Fruit fly (Drosophila melanogaster) whole organism, embryonic: ENCODE measurements around the gene Capa.

Experiments used
- Atf3 ChIP-seq: fragments of 200-800 bp; sonication (Bioruptor generic); optimal IDR thresholded peaks from 3 replicates; lab custom pipeline; 2016; ENCODE audit warnings: missing biosample characterization, missing genetic modification characterization
- Bdp1 ChIP-seq: fragments of 200-800 bp; sonication (Bioruptor generic); optimal IDR thresholded peaks from 3 replicates; lab custom pipeline; 2016; ENCODE audit warnings: missing biosample characterization, missing genetic modification characterization
- CG10431 ChIP-seq: fragments of 200-800 bp; sonication (Bioruptor generic); optimal IDR thresholded peaks from 3 replicates; lab custom pipeline; 2018; ENCODE audit warnings: missing biosample characterization, mild to moderate bottlenecking, missing genetic modification characterization
- CG11695 ChIP-seq: fragments of 200-800 bp; sonication (Bioruptor generic); IDR thresholded peaks from 3 replicates; pipeline ENCODE4 v1.3.6; 2022; ENCODE audit warnings: missing biosample characterization, missing genetic modification characterization
- CG12659 ChIP-seq: fragments of 200-800 bp; sonication (Bioruptor generic); optimal IDR thresholded peaks from 3 replicates; lab custom pipeline; 2017; ENCODE audit warnings: mild to moderate bottlenecking, missing biosample characterization, missing genetic modification reagents, missing genetic modification characterization
- CG14014 ChIP-seq: fragments of 200-800 bp; sonication (Bioruptor generic); IDR thresholded peaks from 2 replicates; pipeline ENCODE4 v1.3.6; 2022; ENCODE audit warnings: missing biosample characterization, missing genetic modification characterization
- CG1603 ChIP-seq: fragments of 200-800 bp; sonication (Bioruptor generic); optimal IDR thresholded peaks from 2 replicates; lab custom pipeline; 2019; ENCODE audit warnings: missing biosample characterization, mild to moderate bottlenecking, missing genetic modification characterization, moderate library complexity
- CG17612 ChIP-seq: fragments of 200-800 bp; sonication (Bioruptor generic); IDR thresholded peaks from 2 replicates; pipeline ENCODE4 v1.3.6; 2022; ENCODE audit warnings: missing biosample characterization, missing genetic modification characterization
- CG17802 ChIP-seq: fragments of 200-800 bp; sonication (Bioruptor generic); optimal IDR thresholded peaks from 2 replicates; lab custom pipeline; 2018; ENCODE audit warnings: missing biosample characterization, mild to moderate bottlenecking, missing genetic modification characterization, moderate library complexity
- CG1832 ChIP-seq: fragments of 200-800 bp; sonication (Bioruptor generic); optimal IDR thresholded peaks from 2 replicates; lab custom pipeline; 2017; ENCODE audit warnings: missing biosample characterization, mild to moderate bottlenecking, missing genetic modification characterization, inconsistent platforms
- CG2712 ChIP-seq: fragments of 200-800 bp; optimal IDR thresholded peaks from 3 replicates; lab custom pipeline; 2019; ENCODE audit warnings: missing biosample characterization, mild to moderate bottlenecking, missing genetic modification characterization, moderate library complexity
- CG3065 ChIP-seq: fragments of 200-800 bp; sonication (Bioruptor generic); optimal IDR thresholded peaks from 2 replicates; lab custom pipeline; 2016; ENCODE audit warnings: missing biosample characterization, missing genetic modification characterization
- CG4282 ChIP-seq: fragments of 200-800 bp; sonication (Bioruptor generic); optimal IDR thresholded peaks from 2 replicates; lab custom pipeline; 2016; ENCODE audit warnings: missing biosample characterization, missing genetic modification characterization
- CG4424 ChIP-seq: fragments of 200-800 bp; sonication (Bioruptor generic); optimal IDR thresholded peaks from 3 replicates; lab custom pipeline; 2016; ENCODE audit warnings: missing biosample characterization, missing genetic modification characterization
- CG4820 ChIP-seq: fragments of 200-800 bp; sonication (Bioruptor generic); optimal IDR thresholded peaks from 3 replicates; lab custom pipeline; 2016; ENCODE audit warnings: missing biosample characterization, missing genetic modification characterization
- CG4854 ChIP-seq: fragments of 200-800 bp; sonication (Bioruptor generic); optimal IDR thresholded peaks from 2 replicates; lab custom pipeline; 2016; ENCODE audit warnings: missing biosample characterization, missing genetic modification characterization, inconsistent platforms
- CG5245 ChIP-seq: fragments of 200-800 bp; sonication (Bioruptor generic); optimal IDR thresholded peaks from 3 replicates; lab custom pipeline; 2016; ENCODE audit warnings: missing biosample characterization, missing genetic modification characterization
- CG6175 ChIP-seq: fragments of 200-800 bp; sonication (Bioruptor generic); IDR thresholded peaks from 3 replicates; pipeline ENCODE4 v1.3.6; 2022; ENCODE audit warnings: missing biosample characterization, missing genetic modification characterization
- CG8924 ChIP-seq: fragments of 200-800 bp; optimal IDR thresholded peaks from 3 replicates; lab custom pipeline; 2019; ENCODE audit warnings: missing biosample characterization, mild to moderate bottlenecking, missing genetic modification characterization, moderate library complexity
- E2f2 ChIP-seq: fragments of 200-800 bp; sonication (Bioruptor generic); IDR thresholded peaks from 2 replicates; pipeline ENCODE4 v1.3.6; 2022; ENCODE audit warnings: missing biosample characterization, missing genetic modification characterization
- Fer1 ChIP-seq: fragments of 200-800 bp; sonication (Bioruptor generic); optimal IDR thresholded peaks from 2 replicates; lab custom pipeline; 2017; ENCODE audit warnings: missing biosample characterization, mild to moderate bottlenecking, missing genetic modification characterization
- Hand ChIP-seq: fragments of 200-800 bp; sonication (Bioruptor generic); optimal IDR thresholded peaks from 2 replicates; lab custom pipeline; 2017; ENCODE audit warnings: mild to moderate bottlenecking, missing biosample characterization, missing genetic modification reagents, missing genetic modification characterization
- Mad ChIP-seq: fragments of 200-800 bp; sonication (Bioruptor generic); optimal IDR thresholded peaks from 2 replicates; lab custom pipeline; 2016; ENCODE audit warnings: missing biosample characterization, missing genetic modification characterization
- NC2β ChIP-seq: fragments of 200-800 bp; sonication (Bioruptor generic); optimal IDR thresholded peaks from 2 replicates; lab custom pipeline; 2016; ENCODE audit warnings: missing biosample characterization, missing genetic modification characterization
- Nf-YA ChIP-seq: fragments of 200-800 bp; sonication (Bioruptor generic); IDR thresholded peaks from 2 replicates; pipeline ENCODE4 v1.3.6; 2022; ENCODE audit warnings: missing biosample characterization, missing genetic modification characterization
- Oaz ChIP-seq: fragments of 200-800 bp; sonication (Bioruptor generic); IDR thresholded peaks from 2 replicates; pipeline ENCODE4 v1.3.6; 2022; ENCODE audit warnings: missing biosample characterization, missing genetic modification characterization
- Optix ChIP-seq: fragments of 200-800 bp; sonication (Bioruptor generic); IDR thresholded peaks from 3 replicates; pipeline ENCODE4 v1.3.6; 2022; ENCODE audit warnings: missing biosample characterization, missing genetic modification characterization
- Pdp1 ChIP-seq, 2 experiments: fragments of 200-800 bp; sonication (Bioruptor generic); optimal IDR thresholded peaks; 3 replicates each; lab custom pipeline; 2016; ENCODE audit warnings: missing biosample characterization in 2 of 2, missing genetic modification characterization in 2 of 2, mild to moderate bottlenecking in 1 of 2, moderate library complexity in 1 of 2
- Poxn ChIP-seq: fragments of 200-800 bp; sonication (Bioruptor generic); IDR thresholded peaks from 2 replicates; pipeline ENCODE4 v1.3.6; 2022; ENCODE audit warnings: missing biosample characterization, missing genetic modification characterization
- Six4 ChIP-seq: fragments of 200-800 bp; sonication (Bioruptor generic); optimal IDR thresholded peaks from 2 replicates; lab custom pipeline; 2016; ENCODE audit warnings: missing biosample characterization, missing genetic modification characterization
- Xbp1 ChIP-seq: fragments of 200-800 bp; sonication (Bioruptor generic); optimal IDR thresholded peaks from 3 replicates; lab custom pipeline; 2016; ENCODE audit warnings: missing biosample characterization, mild to moderate bottlenecking, missing genetic modification characterization
- bowl ChIP-seq: fragments of 200-800 bp; sonication (Bioruptor generic); IDR thresholded peaks from 2 replicates; pipeline ENCODE4 v1.3.6; 2022; ENCODE audit warnings: missing biosample characterization, missing genetic modification characterization
- cad ChIP-seq: fragments of >200 bp; optimal IDR thresholded peaks from 2 replicates; lab custom pipeline; 2017; ENCODE audit warnings: missing biosample characterization, missing genetic modification characterization
- chinmo ChIP-seq: fragments of 200-800 bp; sonication (Bioruptor generic); IDR thresholded peaks from 4 replicates; pipeline ENCODE4 v1.3.6; 2022; ENCODE audit warnings: missing biosample characterization, missing genetic modification characterization; ENCODE audit not compliant: partially characterized antibody
- croc ChIP-seq: fragments of 200-800 bp; sonication (Bioruptor generic); conservative IDR thresholded peaks from 3 replicates; pipeline ENCODE4 v1.3.6; 2022; ENCODE audit warnings: missing biosample characterization, missing genetic modification characterization
- dimm ChIP-seq: fragments of 200-800 bp; sonication (Bioruptor generic); IDR thresholded peaks from 2 replicates; pipeline ENCODE4 v1.3.6; 2022; ENCODE audit warnings: missing biosample characterization, missing genetic modification characterization
- dysf ChIP-seq: fragments of 200-800 bp; sonication (Bioruptor generic); IDR thresholded peaks from 3 replicates; pipeline ENCODE4 v1.3.6; 2022; ENCODE audit warnings: missing biosample characterization, missing genetic modification characterization
- en ChIP-seq: fragments of 200-800 bp; sonication (Bioruptor generic); optimal IDR thresholded peaks from 2 replicates; lab custom pipeline; 2016; ENCODE audit warnings: missing biosample characterization, missing genetic modification characterization
- esg ChIP-seq: fragments of 200-800 bp; sonication (Bioruptor generic); conservative IDR thresholded peaks from 2 replicates; pipeline ENCODE4 v1.3.6; 2022; ENCODE audit warnings: missing biosample characterization, missing genetic modification characterization
- eyg ChIP-seq: fragments of 200-800 bp; sonication (Bioruptor generic); optimal IDR thresholded peaks from 3 replicates; lab custom pipeline; 2016; ENCODE audit warnings: missing biosample characterization, missing genetic modification characterization
- fd102C ChIP-seq: fragments of 200-800 bp; sonication (Bioruptor generic); optimal IDR thresholded peaks from 2 replicates; lab custom pipeline; 2018; ENCODE audit warnings: missing biosample characterization, mild to moderate bottlenecking, missing genetic modification characterization, moderate library complexity
- fru ChIP-seq: fragments of >200 bp; optimal IDR thresholded peaks from 2 replicates; lab custom pipeline; 2017
- gcm ChIP-seq: fragments of 200-800 bp; sonication (Bioruptor generic); optimal IDR thresholded peaks from 2 replicates; lab custom pipeline; 2019; ENCODE audit warnings: missing biosample characterization, mild to moderate bottlenecking, missing genetic modification characterization, moderate library complexity
- gsb ChIP-seq: fragments of 200-800 bp; sonication (Bioruptor generic); IDR thresholded peaks from 2 replicates; pipeline ENCODE4 v1.3.6; 2022; ENCODE audit warnings: missing biosample characterization, missing genetic modification characterization
- hth ChIP-seq: fragments of >200 bp; optimal IDR thresholded peaks from 2 replicates; lab custom pipeline; 2017; ENCODE audit warnings: inconsistent platforms
- kay ChIP-seq: fragments of 200-800 bp; sonication (Bioruptor generic); optimal IDR thresholded peaks from 2 replicates; lab custom pipeline; 2016; ENCODE audit warnings: missing biosample characterization, missing genetic modification characterization
- knrl ChIP-seq: fragments of 200-800 bp; sonication (Bioruptor generic); IDR thresholded peaks from 3 replicates; pipeline ENCODE4 v1.3.6; 2022; ENCODE audit warnings: missing biosample characterization, missing genetic modification characterization; ENCODE audit not compliant: partially characterized antibody
- lmd ChIP-seq: fragments of 200-800 bp; sonication (Bioruptor generic); IDR thresholded peaks from 2 replicates; pipeline ENCODE4 v1.3.6; 2022; ENCODE audit warnings: missing biosample characterization, missing genetic modification characterization
- seq ChIP-seq: fragments of 200-800 bp; sonication (Bioruptor generic); IDR thresholded peaks from 2 replicates; pipeline ENCODE4 v1.3.6; 2022; ENCODE audit warnings: missing biosample characterization, missing genetic modification characterization
- shn ChIP-seq: fragments of 200-800 bp; sonication (Bioruptor generic); optimal IDR thresholded peaks from 3 replicates; lab custom pipeline; 2016; ENCODE audit warnings: missing biosample characterization, missing genetic modification characterization
- slbo ChIP-seq: fragments of 200-800 bp; sonication (Bioruptor generic); IDR thresholded peaks from 2 replicates; pipeline ENCODE4 v1.3.6; 2022; ENCODE audit warnings: missing biosample characterization, missing genetic modification characterization
- tna ChIP-seq: fragments of 200-800 bp; sonication (Bioruptor generic); IDR thresholded peaks from 2 replicates; pipeline ENCODE4 v1.3.6; 2022; ENCODE audit warnings: missing biosample characterization, missing genetic modification characterization; ENCODE audit not compliant: partially characterized antibody
- zen2 ChIP-seq: fragments of 200-800 bp; sonication (Bioruptor generic); IDR thresholded peaks from 3 replicates; pipeline ENCODE4 v1.3.6; 2022; ENCODE audit warnings: missing biosample characterization, missing genetic modification characterization; ENCODE audit not compliant: partially characterized antibody

Capa gene

DNA sequence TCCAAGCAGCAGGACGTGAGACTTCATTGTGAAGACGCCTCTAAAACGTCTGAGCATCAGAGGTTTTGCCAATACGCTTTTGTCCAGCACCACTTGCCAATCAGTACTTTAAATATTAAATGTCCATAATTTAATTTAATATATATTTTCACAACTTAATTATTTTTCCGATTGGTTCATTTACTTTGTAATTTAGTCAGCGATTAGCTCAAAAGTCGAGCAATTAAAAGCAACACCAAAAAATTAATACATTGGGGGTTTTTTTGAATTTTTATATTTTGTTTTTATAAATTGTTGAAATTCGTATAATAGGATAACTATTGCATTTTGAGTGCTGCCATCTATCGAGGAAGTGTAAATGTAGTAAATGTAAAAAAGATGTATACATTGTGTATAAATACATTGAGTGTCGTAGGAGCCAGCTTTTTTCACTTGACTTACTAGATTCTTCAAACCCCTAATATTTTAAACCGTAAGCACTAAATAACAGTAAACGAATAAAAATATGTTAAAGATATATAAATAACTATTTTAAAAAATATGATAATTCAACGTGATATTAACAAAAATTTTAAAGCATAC, 10.3 kb downstream of the Capa start, which contains the start of gene CG15517 (continued):
- TF ChIP-seq eyg (GFP tag; lab: Kevin White, UChicago): no peak
- TF ChIP-seq Xbp1: peak; percentile 20
- no peak for TF ChIP-seq CG17802
- no peak for TF ChIP-seq dysf (GFP tag; lab: Robert Waterston, UW)
- TF ChIP-seq fru (lab: Kevin White, UChicago): no peak
- no peak for TF ChIP-seq CG11695
- no peak for TF ChIP-seq fd102C
- no peak for TF ChIP-seq CG4424 (GFP tag; lab: Kevin White, UChicago)
- no peak for TF ChIP-seq CG10431 (GFP tag; lab: Kevin White, UChicago)
- TF ChIP-seq E2f2: 0 out of 2 replicates have a peak, but pooled peaks have one; percentile 18
- TF ChIP-seq Oaz (GFP tag; lab: Robert Waterston, UW): no peak
- no peak for TF ChIP-seq gcm (GFP tag; lab: Kevin White, UChicago)
- TF ChIP-seq slbo: peak; percentile 55
- no peak for TF ChIP-seq CG5245 (GFP tag; lab: Kevin White, UChicago)
- peak; percentile 66; the same call in 1 of the 4 replicates for TF ChIP-seq chinmo (GFP tag; lab: Robert Waterston, UW)
- no peak for TF ChIP-seq dimm (GFP tag; lab: Robert Waterston, UW)
- no peak for TF ChIP-seq en (GFP tag; lab: Kevin White, UChicago)
- TF ChIP-seq CG1832 (GFP tag; lab: Kevin White, UChicago): no peak
- TF ChIP-seq esg (GFP tag; lab: Robert Waterston, UW): no peak
- TF ChIP-seq CG12659 (GFP tag; lab: Kevin White, UChicago): peak; percentile 17
- TF ChIP-seq knrl (GFP tag; lab: Robert Waterston, UW): peak; percentile 66; the same call in 1 of the 3 replicates
- TF ChIP-seq Hand (GFP tag; lab: Kevin White, UChicago): no peak
- no peak for TF ChIP-seq Six4
- no peak for TF ChIP-seq hth (lab: Kevin White, UChicago)
- no peak for TF ChIP-seq CG2712 (tag; lab: Kevin White, UChicago)
- TF ChIP-seq CG14014 (GFP tag; lab: Robert Waterston, UW): no peak
- TF ChIP-seq Bdp1 (GFP tag; lab: Kevin White, UChicago): no peak
- no peak for TF ChIP-seq Pdp1 (GFP tag; optimal IDR thresholded peaks at IDR 0.05; lab: Kevin White, UChicago)
- TF ChIP-seq CG4854 (GFP tag; lab: Kevin White, UChicago): no peak
- no peak for TF ChIP-seq Optix (GFP tag; lab: Robert Waterston, UW)
- no peak for TF ChIP-seq croc (GFP tag; lab: Robert Waterston, UW)
- TF ChIP-seq shn (GFP tag; lab: Kevin White, UChicago): no peak
- no peak for TF ChIP-seq Poxn (GFP tag; lab: Robert Waterston, UW)
- TF ChIP-seq Mad (GFP tag; lab: Kevin White, UChicago): no peak
- peak; percentile 13 for TF ChIP-seq Fer1 (GFP tag; lab: Kevin White, UChicago)
- no peak for TF ChIP-seq cad
- no peak for TF ChIP-seq NC2β (GFP tag; lab: Kevin White, UChicago)
- no peak for TF ChIP-seq seq
- no peak for TF ChIP-seq CG6175 (GFP tag; lab: Robert Waterston, UW)
- no peak for TF ChIP-seq CG17612 (GFP tag; lab: Robert Waterston, UW)
- no peak for TF ChIP-seq kay (GFP tag; lab: Kevin White, UChicago)
- TF ChIP-seq CG4820: no peak
- no peak for TF ChIP-seq tna (GFP tag; lab: Robert Waterston, UW)
- no peak; the same call in 1 of the 2 replicates for TF ChIP-seq lmd
- no peak for TF ChIP-seq Atf3 (GFP tag; lab: Kevin White, UChicago)
- no peak for TF ChIP-seq CG4282 (GFP tag; lab: Kevin White, UChicago)
- no peak for TF ChIP-seq bowl (GFP tag; lab: Robert Waterston, UW)
- TF ChIP-seq CG1603 (tag; lab: Kevin White, UChicago): no peak
- no peak for TF ChIP-seq Nf-YA (GFP tag; lab: Robert Waterston, UW)
- no peak for TF ChIP-seq CG3065 (GFP tag; lab: Kevin White, UChicago)
- no peak for TF ChIP-seq gsb (GFP tag; lab: Robert Waterston, UW)
- no peak for TF ChIP-seq zen2 (GFP tag; lab: Robert Waterston, UW)
- no peak for TF ChIP-seq CG8924 (tag; lab: Kevin White, UChicago)
